Worm (Caenorhabditis elegans) whole organism, L4/young adult: ENCODE measurements around the gene Y69H2.17.

Experiments
- W03F9.2 ChIP-seq: fragments of 150-350 bp; optimal IDR thresholded peaks from 2 replicates; lab custom pipeline; 2014; ENCODE audit warnings: missing biosample characterization, missing genetic modification characterization
- dao-5 ChIP-seq: sonication (generic microtip); optimal IDR thresholded peaks from 2 replicates; lab custom pipeline; 2016; ENCODE audit warnings: missing genotype, missing genetic modification characterization, moderate library complexity, missing compliant biosample characterization
- him-1 ChIP-seq: sonication (generic microtip); optimal IDR thresholded peaks from 2 replicates; lab custom pipeline; 2016; ENCODE audit warnings: missing genotype, missing genetic modification reagents, missing genetic modification characterization, missing compliant biosample characterization

The Y69H2.17 gene

ce11 chrV:18684455-18684987 lies at the start of gene Y69H2.17:
TSS of gene Y69H2.17 (plus strand) at chrV:18684937.
- TF ChIP-seq him-1 (tag; lab: Kevin White, UChicago) (no peak), W03F9.2 (tag; lab: Kevin White, UChicago) (no peak), dao-5 (tag; lab: Kevin White, UChicago) (no peak)

ce11 chrV:18636248-18636647 lies 48.5 kb upstream of the Y69H2.17 start, which contains the start of gene egas-3:
TSS of gene egas-3 (minus strand) at chrV:18636348.
- TF ChIP-seq him-1 (tag; lab: Kevin White, UChicago) = no peak
- TF ChIP-seq dao-5 (tag; lab: Kevin White, UChicago) = no peak
- no peak for TF ChIP-seq W03F9.2 (tag; lab: Kevin White, UChicago)

- TF ChIP-seq W03F9.2 (tag; lab: Kevin White, UChicago) = no peak
- TF ChIP-seq him-1 (tag; lab: Kevin White, UChicago) = no peak
- no peak for TF ChIP-seq dao-5 (tag; lab: Kevin White, UChicago)
Measured at ce11 chrV:18637544-18638366, 47.0 kb upstream of the Y69H2.17 start.

- TF ChIP-seq W03F9.2 (tag; lab: Kevin White, UChicago) = no peak
- no peak for TF ChIP-seq him-1 (tag; lab: Kevin White, UChicago)
- TF ChIP-seq dao-5 (tag; lab: Kevin White, UChicago) = no peak
Measured at ce11 chrV:18638367-18638873, 46.3 kb upstream of the Y69H2.17 start, which contains the start of gene col-42. TSS of gene col-42 (plus strand) at chrV:18638484.

- TF ChIP-seq dao-5 (tag; lab: Kevin White, UChicago) = no peak
- no peak for TF ChIP-seq W03F9.2 (tag; lab: Kevin White, UChicago)
- TF ChIP-seq him-1 (tag; lab: Kevin White, UChicago) = no peak
Measured at ce11 chrV:18639074-18639473, 45.7 kb upstream of the Y69H2.17 start.

DNA sequence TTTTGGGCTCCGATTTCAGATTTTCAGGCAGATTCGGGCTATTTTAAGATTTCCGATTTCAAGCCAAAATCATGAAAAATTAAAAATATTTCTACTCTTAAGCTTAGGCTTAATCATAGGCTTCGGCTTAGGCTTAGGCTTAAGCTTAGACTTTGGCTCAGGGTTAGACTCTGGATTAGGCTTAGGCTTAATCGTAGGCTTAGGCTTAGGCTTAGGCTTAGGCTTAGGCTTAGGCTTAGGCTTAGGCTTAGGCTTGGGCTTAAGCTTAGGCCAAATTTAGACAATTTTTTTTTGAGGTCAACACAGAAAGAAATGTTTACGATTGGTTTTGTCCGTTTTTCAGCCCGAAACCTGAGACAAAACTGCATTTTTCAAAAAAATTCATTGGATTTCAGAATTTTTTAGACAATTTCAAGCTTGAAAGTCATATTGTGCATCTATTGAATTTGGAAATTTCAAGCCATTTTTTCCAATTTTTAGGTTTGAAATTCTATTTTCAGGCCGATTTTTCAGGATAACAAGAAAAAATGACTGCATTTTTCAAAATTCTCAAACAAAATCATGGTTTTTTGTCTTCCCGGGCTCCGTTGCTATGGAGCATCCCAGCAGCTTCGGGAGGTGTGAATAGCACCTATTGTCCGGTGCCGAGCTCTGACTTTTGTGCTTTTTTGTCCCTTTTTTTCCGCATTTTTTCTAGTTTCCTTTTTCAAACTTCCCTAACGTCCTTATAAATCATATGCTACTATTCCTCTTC lies 45.0 kb upstream of the Y69H2.17 start, which contains the start of gene egas-1:
Gene egas-1, plus strand, starts transcription at position 704 of the 754 bp plus-strand sequence.
- no peak for TF ChIP-seq him-1 (tag; lab: Kevin White, UChicago)
- TF ChIP-seq dao-5 (tag; lab: Kevin White, UChicago) = no peak

DNA sequence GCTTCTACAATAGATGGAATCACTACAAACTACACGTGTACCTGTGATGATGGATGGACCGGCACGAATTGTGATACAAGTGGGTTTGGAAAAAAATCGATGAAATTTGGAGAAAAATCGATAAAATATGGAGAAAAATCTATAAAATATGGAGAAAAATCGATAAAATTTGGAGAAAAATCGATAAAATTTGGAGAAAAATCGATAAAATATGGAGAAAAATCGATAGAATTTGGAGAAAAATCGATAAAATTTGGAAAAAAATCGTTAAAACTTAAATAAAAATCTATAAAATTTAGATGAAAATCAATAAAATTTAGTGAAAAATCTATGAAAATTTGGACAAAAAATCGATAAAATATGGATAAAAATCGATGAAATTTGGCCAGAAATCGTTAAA lies 40.5 kb upstream of the Y69H2.17 start:
- TF ChIP-seq him-1 (tag; lab: Kevin White, UChicago) = no peak
- no peak for TF ChIP-seq W03F9.2 (tag; lab: Kevin White, UChicago)
- TF ChIP-seq dao-5 (tag; lab: Kevin White, UChicago) = no peak

- no peak for TF ChIP-seq W03F9.2 (tag; lab: Kevin White, UChicago)
- TF ChIP-seq dao-5 (tag; lab: Kevin White, UChicago) = no peak
- no peak for TF ChIP-seq him-1 (tag; lab: Kevin White, UChicago)
Measured at ce11 chrV:18650043-18650442, 34.7 kb upstream of the Y69H2.17 start, which contains the start of gene egas-2. TSS of gene egas-2 (plus strand) at chrV:18650343.

ce11 chrV:18656363-18656762 lies 28.4 kb upstream of the Y69H2.17 start:
- TF ChIP-seq him-1 (tag; lab: Kevin White, UChicago) (no peak), dao-5 (tag; lab: Kevin White, UChicago) (no peak), W03F9.2 (tag; lab: Kevin White, UChicago) (no peak)

DNA sequence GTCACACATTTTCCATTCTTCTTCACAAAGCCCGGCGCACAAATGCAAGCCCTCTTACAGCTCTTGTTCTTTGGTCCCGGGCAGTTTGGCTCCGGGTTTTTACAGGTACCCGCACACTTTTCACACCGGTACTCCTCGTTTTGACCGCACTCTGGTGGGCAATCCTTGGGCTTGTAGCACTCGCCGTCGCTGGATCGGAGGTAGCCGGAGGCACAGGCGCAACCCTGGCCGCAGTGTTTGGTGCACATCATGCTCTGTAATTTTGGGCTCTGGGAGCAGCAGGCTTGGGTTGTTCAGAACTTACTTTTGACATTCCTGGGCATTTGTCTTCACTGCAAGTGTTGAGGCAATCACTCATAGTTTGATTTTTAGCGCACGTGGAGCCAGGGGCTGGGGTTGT lies 27.3 kb upstream of the Y69H2.17 start:
- TF ChIP-seq him-1 (tag; lab: Kevin White, UChicago) = no peak
- no peak for TF ChIP-seq W03F9.2 (tag; lab: Kevin White, UChicago)
- no peak for TF ChIP-seq dao-5 (tag; lab: Kevin White, UChicago)

DNA sequence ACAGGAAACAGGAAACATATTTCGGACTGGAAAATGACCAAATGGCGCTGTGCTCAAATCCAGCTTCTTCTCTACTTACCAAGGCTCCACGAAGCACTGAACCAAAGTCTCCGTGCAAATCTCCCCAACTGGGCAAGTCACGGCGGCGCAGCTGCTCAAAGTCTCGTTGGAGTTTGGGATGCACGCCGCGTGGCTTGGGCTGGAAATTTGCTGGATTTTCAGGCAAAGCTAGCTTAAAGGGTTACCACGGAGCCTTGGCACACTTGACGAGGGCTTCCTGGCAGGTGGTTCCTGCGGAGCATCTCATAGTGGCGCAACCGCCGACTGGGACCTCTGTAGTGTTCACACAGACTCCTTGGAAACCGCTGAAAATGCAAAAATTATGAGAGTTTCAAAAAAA lies 25.8 kb upstream of the Y69H2.17 start:
- TF ChIP-seq dao-5 (tag; lab: Kevin White, UChicago) = no peak
- no peak for TF ChIP-seq him-1 (tag; lab: Kevin White, UChicago)
- TF ChIP-seq W03F9.2 (tag; lab: Kevin White, UChicago) = no peak

- TF ChIP-seq dao-5 (tag; lab: Kevin White, UChicago) = no peak
- no peak for TF ChIP-seq W03F9.2 (tag; lab: Kevin White, UChicago)
- TF ChIP-seq him-1 (tag; lab: Kevin White, UChicago) = no peak
Measured at ce11 chrV:18662333-18662732, 22.4 kb upstream of the Y69H2.17 start.

DNA sequence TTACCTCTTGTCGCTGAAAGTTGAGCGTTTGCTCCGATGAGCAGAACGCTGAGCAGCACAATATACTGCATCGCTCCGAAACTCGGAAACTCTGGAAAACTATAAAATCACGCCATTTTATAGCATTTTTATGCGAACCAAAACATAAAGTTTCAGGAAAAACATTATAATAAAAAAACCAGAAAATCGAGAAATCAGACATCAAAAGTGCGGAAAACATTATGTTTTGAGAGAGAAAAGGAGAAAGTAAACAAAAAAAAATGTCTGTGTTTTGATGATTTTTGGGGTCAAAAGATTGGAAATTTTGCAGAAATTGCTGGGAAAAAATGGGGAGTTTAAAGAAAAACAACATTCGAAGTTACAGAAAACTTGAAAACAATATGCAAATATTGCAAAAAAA lies 20.7 kb upstream of the Y69H2.17 start, which contains the start of gene Y69H2.3:
Gene Y69H2.3, minus strand, starts transcription at position 101 of the 400 bp plus-strand sequence.
- TF ChIP-seq dao-5 (tag; lab: Kevin White, UChicago) = no peak
- no peak for TF ChIP-seq him-1 (tag; lab: Kevin White, UChicago)
- TF ChIP-seq W03F9.2 (tag; lab: Kevin White, UChicago) = no peak
